Fruit fly (Drosophila melanogaster) whole organism, embryonic: ENCODE results near the gene Cow.

Experiments used
- Abd-B ChIP-seq: fragments of 200-800 bp; sonication (Bioruptor generic); optimal IDR thresholded peaks from 2 replicates; lab custom pipeline; 2018; ENCODE audit warnings: missing biosample characterization, mild to moderate bottlenecking, missing genetic modification characterization, moderate library complexity
- Aef1 ChIP-seq: fragments of 200-800 bp; sonication (Bioruptor generic); IDR thresholded peaks from 3 replicates; pipeline ENCODE4 v1.3.6; 2022; ENCODE audit warnings: missing biosample characterization, missing genetic modification characterization
- CG10267 ChIP-seq: fragments of 200-800 bp; sonication (Bioruptor generic); optimal IDR thresholded peaks from 2 replicates; lab custom pipeline; 2018; ENCODE audit warnings: missing biosample characterization, mild to moderate bottlenecking, missing genetic modification characterization, moderate library complexity
- CG10274 ChIP-seq: fragments of 200-800 bp; sonication (Bioruptor generic); optimal IDR thresholded peaks from 3 replicates; lab custom pipeline; 2017; ENCODE audit warnings: missing biosample characterization, mild to moderate bottlenecking, missing genetic modification characterization
- CG11398 ChIP-seq: fragments of 200-800 bp; sonication (Bioruptor generic); optimal IDR thresholded peaks from 2 replicates; lab custom pipeline; 2016; ENCODE audit warnings: missing biosample characterization, missing genetic modification characterization
- CG11504 ChIP-seq: fragments of 200-800 bp; sonication (Bioruptor generic); optimal IDR thresholded peaks from 3 replicates; lab custom pipeline; 2019; ENCODE audit warnings: missing biosample characterization, mild to moderate bottlenecking, missing genetic modification characterization, moderate library complexity
- CG12104 ChIP-seq: fragments of 200-800 bp; sonication (Bioruptor generic); optimal IDR thresholded peaks from 3 replicates; lab custom pipeline; 2016; ENCODE audit warnings: missing biosample characterization, missing genetic modification characterization
- CG13775 ChIP-seq: fragments of 200-800 bp; sonication (Bioruptor generic); optimal IDR thresholded peaks from 3 replicates; lab custom pipeline; 2017; ENCODE audit warnings: missing biosample characterization, mild to moderate bottlenecking, missing genetic modification characterization
- CG14710 ChIP-seq: fragments of 200-800 bp; sonication (Bioruptor generic); optimal IDR thresholded peaks from 3 replicates; lab custom pipeline; 2019; ENCODE audit warnings: missing biosample characterization, mild to moderate bottlenecking, missing genetic modification characterization, moderate library complexity
- CG14860 ChIP-seq: fragments of 200-800 bp; sonication (Bioruptor generic); IDR thresholded peaks from 3 replicates; pipeline ENCODE4 v1.3.6; 2022; ENCODE audit warnings: missing biosample characterization, missing genetic modification characterization; ENCODE audit not compliant: partially characterized antibody
- CG15601 ChIP-seq: fragments of 200-800 bp; sonication (Bioruptor generic); optimal IDR thresholded peaks from 3 replicates; lab custom pipeline; 2019; ENCODE audit warnings: missing biosample characterization, mild to moderate bottlenecking, missing genetic modification characterization, moderate library complexity
- CG1602 ChIP-seq: fragments of 200-800 bp; sonication (Bioruptor generic); optimal IDR thresholded peaks from 3 replicates; lab custom pipeline; 2016; ENCODE audit warnings: missing biosample characterization, missing genetic modification characterization
- CG17328 ChIP-seq: fragments of 200-800 bp; sonication (Bioruptor generic); IDR thresholded peaks from 2 replicates; pipeline ENCODE4 v1.3.6; 2022; ENCODE audit warnings: missing biosample characterization, missing genetic modification characterization
- CG17385 ChIP-seq: fragments of 200-800 bp; sonication (Bioruptor generic); optimal IDR thresholded peaks from 3 replicates; lab custom pipeline; 2018; ENCODE audit warnings: missing biosample characterization, mild to moderate bottlenecking, missing genetic modification characterization
- CG17829 ChIP-seq: fragments of 200-800 bp; optimal IDR thresholded peaks from 2 replicates; lab custom pipeline; 2019; ENCODE audit warnings: missing biosample characterization, mild to moderate bottlenecking, missing genetic modification characterization, moderate library complexity
- CG2712 ChIP-seq: fragments of 200-800 bp; optimal IDR thresholded peaks from 3 replicates; lab custom pipeline; 2019; ENCODE audit warnings: missing biosample characterization, mild to moderate bottlenecking, missing genetic modification characterization, moderate library complexity
- CG30431 ChIP-seq: fragments of 200-800 bp; sonication (Bioruptor generic); optimal IDR thresholded peaks from 2 replicates; lab custom pipeline; 2017; ENCODE audit warnings: missing biosample characterization, missing genetic modification characterization
- CG3065 ChIP-seq: fragments of 200-800 bp; sonication (Bioruptor generic); optimal IDR thresholded peaks from 2 replicates; lab custom pipeline; 2016; ENCODE audit warnings: missing biosample characterization, missing genetic modification characterization
- CG32772 ChIP-seq: fragments of 200-800 bp; sonication (Bioruptor generic); IDR thresholded peaks from 2 replicates; pipeline ENCODE4 v1.3.6; 2022; ENCODE audit warnings: missing biosample characterization, missing genetic modification characterization
- CG3995 ChIP-seq: fragments of 200-800 bp; sonication (Bioruptor generic); optimal IDR thresholded peaks from 3 replicates; lab custom pipeline; 2016; ENCODE audit warnings: missing biosample characterization, missing genetic modification characterization
- CG5953 ChIP-seq: fragments of 200-800 bp; sonication (Bioruptor generic); IDR thresholded peaks from 2 replicates; pipeline ENCODE4 v1.3.6; 2022; ENCODE audit warnings: missing biosample characterization, missing genetic modification characterization
- CG6654 ChIP-seq: fragments of 200-800 bp; sonication (Bioruptor generic); optimal IDR thresholded peaks from 2 replicates; lab custom pipeline; 2017; ENCODE audit warnings: missing biosample characterization, mild to moderate bottlenecking, missing genetic modification characterization
- CoRest ChIP-seq: fragments of 200-800 bp; sonication (Bioruptor generic); optimal IDR thresholded peaks from 3 replicates; lab custom pipeline; 2018; ENCODE audit warnings: missing biosample characterization, mild to moderate bottlenecking, missing genetic modification characterization, moderate library complexity
- D ChIP-seq, 2 experiments: fragments of 200-800 bp in 1 of 2; fragments of >200 bp in 1 of 2; sonication (Bioruptor generic) in 1 of 2; optimal IDR thresholded peaks; 2 replicates in 1 of 2; 3 replicates in 1 of 2; lab custom pipeline; 2017; ENCODE audit warnings: mild to moderate bottlenecking in 1 of 2, missing biosample characterization in 1 of 2, missing genetic modification characterization in 1 of 2, missing genetic modification reagents in 1 of 2
- Dp ChIP-seq: fragments of 200-800 bp; sonication (Bioruptor generic); optimal IDR thresholded peaks from 2 replicates; lab custom pipeline; 2018; ENCODE audit warnings: missing biosample characterization, mild to moderate bottlenecking, missing genetic modification characterization, moderate library complexity
- Drgx ChIP-seq: fragments of 200-800 bp; sonication (Bioruptor generic); IDR thresholded peaks from 2 replicates; pipeline ENCODE4 v1.3.6; 2022; ENCODE audit warnings: missing biosample characterization, missing genetic modification characterization
- Elba2 ChIP-seq: fragments of 200-800 bp; sonication (Bioruptor generic); optimal IDR thresholded peaks from 3 replicates; lab custom pipeline; 2016; ENCODE audit warnings: missing biosample characterization, missing genetic modification characterization
- Ets65A ChIP-seq: fragments of 200-800 bp; sonication (Bioruptor generic); peaks from one replicate; lab custom pipeline; 2016; ENCODE audit warnings: missing biosample characterization, missing genetic modification characterization
- Oaz ChIP-seq: fragments of 200-800 bp; sonication (Bioruptor generic); IDR thresholded peaks from 2 replicates; pipeline ENCODE4 v1.3.6; 2022; ENCODE audit warnings: missing biosample characterization, missing genetic modification characterization
- Sry-β ChIP-seq: fragments of 200-800 bp; sonication (Bioruptor generic); optimal IDR thresholded peaks from 2 replicates; lab custom pipeline; 2018; ENCODE audit warnings: missing biosample characterization, mild to moderate bottlenecking, missing genetic modification characterization, moderate library complexity
- Usf ChIP-seq: fragments of 200-800 bp; sonication (Bioruptor generic); optimal IDR thresholded peaks from 2 replicates; lab custom pipeline; 2017; ENCODE audit warnings: missing genotype, missing biosample characterization, missing genetic modification characterization
- Xrp1 ChIP-seq: fragments of 200-800 bp; sonication (Bioruptor generic); IDR thresholded peaks from 2 replicates; pipeline ENCODE4 v1.3.6; 2022; ENCODE audit warnings: missing biosample characterization, missing genetic modification characterization
- ara ChIP-seq: fragments of 200-800 bp; sonication (Bioruptor generic); IDR thresholded peaks from 2 replicates; pipeline ENCODE4 v1.3.6; 2022; ENCODE audit warnings: missing biosample characterization, missing genetic modification characterization
- ase ChIP-seq: fragments of 200-800 bp; sonication (Bioruptor generic); IDR thresholded peaks from 3 replicates; pipeline ENCODE4 v1.3.6; 2022; ENCODE audit warnings: missing biosample characterization, missing genetic modification characterization
- bsh ChIP-seq, 2 experiments: fragments of 200-800 bp; sonication (Bioruptor generic); optimal IDR thresholded peaks; 2 replicates each; lab custom pipeline; 2017 to 2018; ENCODE audit warnings: mild to moderate bottlenecking in 2 of 2, missing biosample characterization in 2 of 2, missing genetic modification characterization in 2 of 2, moderate library complexity in 1 of 2
- fd64A ChIP-seq: fragments of 200-800 bp; sonication (Bioruptor generic); optimal IDR thresholded peaks from 3 replicates; lab custom pipeline; 2018; ENCODE audit warnings: missing biosample characterization, mild to moderate bottlenecking, missing genetic modification characterization
- kni ChIP-seq: fragments of 200-800 bp; sonication (Bioruptor generic); optimal IDR thresholded peaks from 3 replicates; lab custom pipeline; 2017; ENCODE audit warnings: mild to moderate bottlenecking, missing biosample characterization, missing genetic modification reagents, missing genetic modification characterization
- lbe ChIP-seq: fragments of 200-800 bp; sonication (Bioruptor generic); optimal IDR thresholded peaks from 2 replicates; lab custom pipeline; 2016; ENCODE audit warnings: missing biosample characterization, mild to moderate bottlenecking, missing genetic modification characterization
- lola ChIP-seq, 3 experiments: fragments of >200 bp in 2 of 3; fragments of 200-800 bp in 1 of 3; sonication (Bioruptor generic) in 1 of 3; optimal IDR thresholded peaks; 2 replicates each; lab custom pipeline; 2017 to 2019; ENCODE audit warnings: missing biosample characterization in 3 of 3, missing genetic modification characterization in 3 of 3, mild to moderate bottlenecking in 1 of 3, moderate library complexity in 1 of 3
- nmo ChIP-seq: fragments of 200-800 bp; sonication (Bioruptor generic); optimal IDR thresholded peaks from 2 replicates; lab custom pipeline; 2018; ENCODE audit warnings: missing biosample characterization, mild to moderate bottlenecking, missing genetic modification characterization, moderate library complexity
- nom ChIP-seq: fragments of 200-800 bp; sonication (Bioruptor generic); optimal IDR thresholded peaks from 2 replicates; lab custom pipeline; 2017; ENCODE audit warnings: missing biosample characterization, missing genetic modification characterization, mild to moderate bottlenecking, moderate library complexity, missing genetic modification reagents
- odd ChIP-seq: fragments of 200-800 bp; sonication (Bioruptor generic); optimal IDR thresholded peaks from 2 replicates; lab custom pipeline; 2017; ENCODE audit warnings: missing biosample characterization, mild to moderate bottlenecking, missing genetic modification characterization
- schlank ChIP-seq: fragments of 200-800 bp; sonication (Bioruptor generic); optimal IDR thresholded peaks from 2 replicates; lab custom pipeline; 2018; ENCODE audit warnings: missing biosample characterization, mild to moderate bottlenecking, missing genetic modification characterization
- so ChIP-seq: fragments of 200-800 bp; sonication (Bioruptor generic); IDR thresholded peaks from 3 replicates; pipeline ENCODE4 v1.3.6; 2022; ENCODE audit warnings: missing biosample characterization, missing genetic modification characterization
- unpg ChIP-seq: fragments of 200-800 bp; sonication (Bioruptor generic); optimal IDR thresholded peaks from 3 replicates; lab custom pipeline; 2018; ENCODE audit warnings: missing biosample characterization, mild to moderate bottlenecking, missing genetic modification characterization, moderate library complexity
- zen ChIP-seq: fragments of 200-800 bp; sonication (Bioruptor generic); optimal IDR thresholded peaks from 3 replicates; lab custom pipeline; 2018; ENCODE audit warnings: missing biosample characterization, mild to moderate bottlenecking, missing genetic modification characterization, moderate library complexity
- zf30C ChIP-seq: fragments of 200-800 bp; sonication (Bioruptor generic); optimal IDR thresholded peaks from 3 replicates; lab custom pipeline; 2018; ENCODE audit warnings: missing biosample characterization, mild to moderate bottlenecking, missing genetic modification characterization

Cow gene

dm6 chr3R:23149021-23149571 is 36.6 kb upstream of the Cow start (continued):
- TF ChIP-seq CG17829 (tag; lab: Kevin White, UChicago) (peak; percentile 69), CG14710 (tag; lab: Kevin White, UChicago) (peak; percentile 68), CG10267 (tag; lab: Kevin White, UChicago) (peak; percentile 63), Sry-β (GFP tag; lab: Kevin White, UChicago) (peak; percentile 33), kni (peak; percentile 52), Dp (GFP tag; lab: Kevin White, UChicago) (no peak), Ets65A (GFP tag; lab: Kevin White, UChicago) (peak; percentile 61), Abd-B (no peak), CG2712 (tag; lab: Kevin White, UChicago) (peak; percentile 73), zen (tag; lab: Kevin White, UChicago) (peak; percentile 53), so (0 out of 3 replicates have a peak, but pooled peaks have one; percentile 20), CG17385 (GFP tag; lab: Kevin White, UChicago) (peak; percentile 3), Elba2 (GFP tag; lab: Kevin White, UChicago) (peak; percentile 18), nmo (GFP tag; lab: Kevin White, UChicago) (peak; percentile 44), CG6654 (GFP tag; lab: Kevin White, UChicago) (no peak), Usf (GFP tag; lab: Kevin White, UChicago) (peak; percentile 15), D (optimal IDR thresholded peaks at IDR 0.05; lab: Kevin White, UChicago) (no peak), D (GFP tag; optimal IDR thresholded peaks at IDR 0.05; lab: Kevin White, UChicago) (peak; percentile 57), Oaz (GFP tag; lab: Robert Waterston, UW) (no peak), lola (GFP tag; optimal IDR thresholded peaks at IDR 0.05; lab: Kevin White, UChicago) (peak in 1 of 3 experiments; percentile 80), lbe (GFP tag; lab: Kevin White, UChicago) (peak; percentile 65), nom (GFP tag; lab: Kevin White, UChicago) (peak; percentile 87), CG3995 (GFP tag; lab: Kevin White, UChicago) (no peak), CG14860 (GFP tag; lab: Robert Waterston, UW) (no peak), CG1602 (peak; percentile 12), CG13775 (peak; percentile 29), unpg (GFP tag; lab: Kevin White, UChicago) (peak; percentile 34), CG15601 (peak; percentile 10), CoRest (peak; percentile 24), CG30431 (GFP tag; lab: Kevin White, UChicago) (peak; percentile 17), Xrp1 (peak; percentile 82), zf30C (GFP tag; lab: Kevin White, UChicago) (peak; percentile 92), CG17328 (peak; percentile 65), bsh (GFP tag; optimal IDR thresholded peaks at IDR 0.05; lab: Kevin White, UChicago) (peak; percentile 62 to 65)
- TF ChIP-seq, all 482 proteins: peak for 78

DNA sequence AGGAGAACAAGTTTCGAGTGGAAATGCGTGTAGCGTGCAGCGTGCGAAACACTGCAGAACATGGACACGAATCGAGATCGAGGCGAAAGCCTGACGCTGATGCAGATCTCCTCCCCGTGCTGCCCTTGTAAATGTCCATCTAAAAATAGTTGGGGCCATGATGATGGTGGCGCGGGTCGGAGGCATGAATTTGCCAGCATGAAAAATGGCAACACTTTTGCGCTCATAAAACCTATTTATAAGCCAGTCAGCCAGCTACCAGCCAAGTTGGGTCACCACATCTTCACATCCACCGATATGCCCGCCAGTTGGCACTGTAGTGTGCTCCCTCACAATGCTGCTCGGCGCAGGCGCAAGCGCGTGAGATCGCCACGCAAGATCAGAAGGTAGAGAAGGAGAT is 35.9 kb upstream of the Cow start:
- TF ChIP-seq nom (GFP tag; lab: Kevin White, UChicago) = peak; percentile 39
- TF ChIP-seq fd64A (GFP tag; lab: Kevin White, UChicago) = no peak
- no peak for TF ChIP-seq lola (GFP tag; optimal IDR thresholded peaks at IDR 0.05; lab: Kevin White, UChicago)
- no peak for TF ChIP-seq Aef1
- no peak for TF ChIP-seq CG15601
- no peak for TF ChIP-seq CG11398 (GFP tag; lab: Kevin White, UChicago)
- TF ChIP-seq Drgx = peak; percentile 34; the same call in 1 of the 2 replicates
- no peak for TF ChIP-seq CG3065 (GFP tag; lab: Kevin White, UChicago)
- TF ChIP-seq schlank (tag; lab: Kevin White, UChicago) = no peak
- TF ChIP-seq CG30431 (GFP tag; lab: Kevin White, UChicago) = no peak
- no peak for TF ChIP-seq ase (GFP tag; lab: Robert Waterston, UW)
- TF ChIP-seq CG5953 (GFP tag; lab: Robert Waterston, UW) = no peak
- TF ChIP-seq CG32772 = no peak
- TF ChIP-seq CG10274 = peak; percentile 94
- TF ChIP-seq CG11504 = no peak
- TF ChIP-seq CG12104 = no peak
- TF ChIP-seq odd = no peak
- 0 out of 2 replicates have a peak, but pooled peaks have one; percentile 11 for TF ChIP-seq ara
